Fruit fly (Drosophila melanogaster) whole organism, prepupa: ENCODE results near the gene Jon65Ai.

ENCODE experiments used
- CG10669 ChIP-seq: fragments of 200-800 bp; sonication (Bioruptor generic); optimal IDR thresholded peaks from 3 replicates; lab custom pipeline; 2018; ENCODE audit warnings: missing biosample characterization, mild to moderate bottlenecking, missing genetic modification characterization, moderate library complexity
- Hr38 ChIP-seq: sonication (Bioruptor generic); optimal IDR thresholded peaks from 2 replicates; lab custom pipeline; 2016; ENCODE audit warnings: missing biosample characterization, missing genetic modification characterization
- Lpt ChIP-seq: fragments of 200-800 bp; sonication (Bioruptor generic); optimal IDR thresholded peaks from 3 replicates; lab custom pipeline; 2016; ENCODE audit warnings: missing biosample characterization, missing genetic modification characterization
- fd85E ChIP-seq: fragments of 200-800 bp; sonication (Bioruptor generic); optimal IDR thresholded peaks from 3 replicates; lab custom pipeline; 2016; ENCODE audit warnings: missing biosample characterization, missing genetic modification characterization

DNA sequence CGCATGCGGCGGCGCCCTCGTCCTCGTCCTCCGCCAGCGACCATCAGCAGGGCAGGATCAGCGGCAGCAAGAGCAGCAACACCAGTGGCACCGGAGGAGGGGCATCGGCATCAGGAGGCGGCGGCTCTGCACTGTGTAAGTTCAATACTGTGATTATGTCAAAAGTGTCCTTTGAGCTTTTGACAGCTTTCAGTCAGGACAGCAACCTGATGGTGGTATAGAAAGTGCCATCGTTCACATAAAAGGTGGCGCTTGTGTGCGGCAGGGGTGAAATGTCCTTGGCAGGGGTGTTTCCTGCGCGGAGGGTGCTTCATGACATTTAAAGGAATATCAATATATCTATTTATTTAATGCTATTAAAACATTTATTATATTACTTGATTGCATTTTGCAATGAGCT is 49.4 kb upstream of the Jon65Ai start:
- TF ChIP-seq fd85E (GFP tag; lab: Kevin White, UChicago) (no peak), CG10669 (GFP tag; lab: Kevin White, UChicago) (no peak), Hr38 (GFP tag; lab: Kevin White, UChicago) (no peak), Lpt (GFP tag; lab: Kevin White, UChicago) (no peak)
